Fruit fly (Drosophila melanogaster): ENCODE data around the gene Cpr67Fb.
A peak's percentile ranks its signal among the peaks of the same experiment; 100 is the strongest.

Gene Cpr67Fb

DNA sequence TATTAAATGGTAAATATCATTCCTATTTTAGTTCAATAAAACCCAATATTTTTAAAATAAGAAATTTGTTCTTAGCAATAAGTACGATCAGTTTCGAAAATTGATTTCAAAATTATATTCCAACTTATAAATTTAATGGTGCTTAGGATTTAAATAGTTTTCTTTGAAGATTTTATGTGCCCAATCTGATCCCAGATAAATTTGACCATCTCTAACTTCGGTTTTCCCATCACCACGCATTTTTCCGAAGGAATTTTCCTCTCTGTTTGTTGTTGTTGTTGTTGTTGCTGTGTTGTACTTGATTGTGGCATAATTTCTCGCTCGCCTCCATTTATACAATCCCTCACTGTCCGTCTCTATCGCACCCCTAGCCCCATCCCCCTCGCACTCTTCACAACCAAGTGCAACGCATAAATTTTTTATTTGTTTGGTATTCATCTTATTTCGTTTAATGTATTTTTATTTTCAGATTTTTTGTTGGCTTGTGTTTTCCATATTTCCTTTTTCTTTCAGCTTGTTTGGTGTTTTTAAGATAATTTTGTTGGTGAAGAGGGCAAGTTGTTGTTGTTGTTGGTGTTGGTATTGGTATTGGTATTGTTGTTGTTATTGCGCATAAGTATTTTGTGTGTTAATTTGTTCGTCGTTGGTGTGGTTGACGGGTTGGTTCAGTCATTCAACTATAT is 44.2 kb upstream of the Cpr67Fb start (continued):
- TF ChIP-seq eg (GFP tag; IDR thresholded peaks at IDR 0.05), result 0 out of 3 replicates have a peak, but pooled peaks have one; percentile 36
- no peak for TF ChIP-seq CG3919 (GFP tag; optimal IDR thresholded peaks at IDR 0.05)
- no peak for TF ChIP-seq acj6 (GFP tag; optimal IDR thresholded peaks at IDR 0.05)
- no peak for TF ChIP-seq fd85E (GFP tag; optimal IDR thresholded peaks at IDR 0.05)
- TF ChIP-seq CG11294 (GFP tag; IDR thresholded peaks at IDR 0.05), result no peak
- no peak for TF ChIP-seq CG6808 (GFP tag; optimal IDR thresholded peaks at IDR 0.05)
- no peak for TF ChIP-seq fd59A (GFP tag; optimal IDR thresholded peaks at IDR 0.05)
- no peak for TF ChIP-seq topi (GFP tag; optimal IDR thresholded peaks at IDR 0.05)
- peak in 1 of 2 experiments; percentile 4 for TF ChIP-seq salr (GFP tag; optimal IDR thresholded peaks at IDR 0.05)
- no peak for TF ChIP-seq CG6854 (GFP tag; optimal IDR thresholded peaks at IDR 0.05)
- peak; percentile 7 for TF ChIP-seq Hr4 (GFP tag; optimal IDR thresholded peaks at IDR 0.05)
- no peak for TF ChIP-seq CG34406 (GFP tag; optimal IDR thresholded peaks at IDR 0.05)
- no peak for TF ChIP-seq achi (GFP tag; optimal IDR thresholded peaks at IDR 0.05)
- no peak for TF ChIP-seq OdsH (GFP tag; optimal IDR thresholded peaks at IDR 0.05)
- TF ChIP-seq lz (GFP tag; optimal IDR thresholded peaks at IDR 0.05), result no peak

DNA sequence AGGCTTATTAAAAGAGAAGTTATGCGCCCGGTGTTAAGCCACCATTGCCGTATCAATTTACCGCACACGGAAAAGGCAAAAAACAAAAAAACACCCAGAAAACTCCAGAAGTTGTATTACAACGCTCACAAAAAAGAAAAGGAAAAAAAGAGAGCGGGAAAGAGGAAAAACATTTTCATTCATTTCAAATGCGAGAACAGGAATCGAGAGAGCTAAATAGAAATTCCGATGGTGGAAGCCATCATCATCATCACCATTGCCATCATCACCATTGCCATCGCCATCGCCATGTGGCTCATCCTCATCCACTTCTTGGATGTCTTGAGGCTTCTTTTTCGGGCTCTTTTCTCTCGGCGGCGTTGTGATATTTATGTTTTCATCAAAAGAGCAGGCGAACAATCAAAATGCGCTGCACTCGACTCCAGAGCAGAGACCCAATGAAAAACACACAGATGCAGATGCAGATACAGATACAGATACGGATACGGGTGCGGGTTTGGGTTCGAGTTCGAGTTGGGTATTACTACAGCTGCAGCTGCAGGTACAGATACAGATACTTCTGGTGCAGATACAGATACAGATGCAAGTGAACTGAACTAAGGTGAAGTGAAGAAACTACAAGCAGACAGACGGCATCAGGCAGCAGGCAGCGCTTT is 42.7 kb upstream of the Cpr67Fb start:
- TF ChIP-seq CG1621 (tag; optimal IDR thresholded peaks at IDR 0.05) (peak; percentile 42), vri (GFP tag; optimal IDR thresholded peaks at IDR 0.05) (no peak), CG6854 (GFP tag; optimal IDR thresholded peaks at IDR 0.05) (peak; percentile 83), CG8119 (GFP tag; IDR thresholded peaks at IDR 0.05) (0 out of 3 replicates have a peak, but pooled peaks have one; percentile 11)

DNA sequence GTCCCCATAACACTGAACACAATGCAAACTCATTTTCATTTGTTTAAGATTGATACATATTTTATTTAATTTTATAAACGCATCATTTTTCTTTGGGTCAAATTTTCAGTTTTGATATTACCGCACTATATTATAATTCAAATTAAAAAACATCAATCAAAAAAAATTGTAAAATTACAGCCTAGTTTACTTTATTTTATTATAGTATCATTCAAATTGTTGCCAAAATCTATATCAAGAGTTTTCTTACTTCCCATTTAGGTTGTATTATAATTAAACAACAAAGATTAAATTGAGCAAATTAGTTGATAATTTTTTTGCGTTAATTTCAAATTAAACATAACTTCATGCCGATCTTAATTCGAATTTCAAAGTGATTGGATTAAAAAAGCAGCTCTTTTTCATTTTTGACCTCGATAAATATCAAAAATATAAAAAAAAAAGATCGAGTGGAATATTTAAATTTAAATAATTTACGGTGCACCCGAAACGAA is 42.1 kb upstream of the Cpr67Fb start:
- TF ChIP-seq eg (GFP tag; IDR thresholded peaks at IDR 0.05) (no peak), CG6854 (GFP tag; optimal IDR thresholded peaks at IDR 0.05) (no peak), lz (GFP tag; optimal IDR thresholded peaks at IDR 0.05) (peak; percentile 74), Eip93F (GFP tag; optimal IDR thresholded peaks at IDR 0.05) (no peak), Hr39 (GFP tag; optimal IDR thresholded peaks at IDR 0.05) (peak; percentile 66), cyc (GFP tag; optimal IDR thresholded peaks at IDR 0.05) (peak; percentile 61), CG6792 (GFP tag; optimal IDR thresholded peaks at IDR 0.05) (peak; percentile 52), esn (GFP tag; optimal IDR thresholded peaks at IDR 0.05) (peak; percentile 90), CG8632 (GFP tag; optimal IDR thresholded peaks at IDR 0.05) (peak; percentile 79), CG3032 (tag; optimal IDR thresholded peaks at IDR 0.05) (peak; percentile 81), CG6163 (GFP tag; IDR thresholded peaks at IDR 0.05) (no peak; the same call in 1 of the 3 replicates), Sox14 (GFP tag; optimal IDR thresholded peaks at IDR 0.05) (peak; percentile 73), Gug (GFP tag; IDR thresholded peaks at IDR 0.05) (peak; percentile 18; the same call in 1 of the 2 replicates), Sox102F (GFP tag; optimal IDR thresholded peaks at IDR 0.05) (no peak), CG31627 (GFP tag; optimal IDR thresholded peaks at IDR 0.05) (peak; percentile 70), Ets21C (GFP tag; optimal IDR thresholded peaks at IDR 0.05) (peak; percentile 42), CG15336 (GFP tag; IDR thresholded peaks at IDR 0.05) (no peak; the same call in 1 of the 2 replicates), net (GFP tag; optimal IDR thresholded peaks at IDR 0.05) (peak; percentile 68), Eip78C (GFP tag) (peak; percentile 96), CG6276 (GFP tag; optimal IDR thresholded peaks at IDR 0.05) (peak; percentile 42), pdm3 (GFP tag; optimal IDR thresholded peaks at IDR 0.05) (peak; percentile 74), Smox (GFP tag; optimal IDR thresholded peaks at IDR 0.05) (peak; percentile 83), CG9139 (GFP tag; optimal IDR thresholded peaks at IDR 0.05) (no peak), fkh (GFP tag; optimal IDR thresholded peaks at IDR 0.05) (no peak), CG16779 (tag; optimal IDR thresholded peaks at IDR 0.05) (peak; percentile 16), vri (GFP tag; optimal IDR thresholded peaks at IDR 0.05) (no peak), Met (GFP tag; optimal IDR thresholded peaks at IDR 0.05) (peak; percentile 83), Hr4 (GFP tag; optimal IDR thresholded peaks at IDR 0.05) (peak; percentile 72), acj6 (GFP tag; optimal IDR thresholded peaks at IDR 0.05) (peak; percentile 77), achi (GFP tag; optimal IDR thresholded peaks at IDR 0.05) (peak; percentile 68), Eip75B (GFP tag; optimal IDR thresholded peaks at IDR 0.05) (peak; percentile 56), dsx (GFP tag; optimal IDR thresholded peaks at IDR 0.05; ENCODE audit: poor library complexity, severe bottlenecking) (peak; percentile 24), dac (GFP tag; optimal IDR thresholded peaks at IDR 0.05) (no peak), CG11294 (GFP tag; IDR thresholded peaks at IDR 0.05) (no peak), CG1621 (tag; optimal IDR thresholded peaks at IDR 0.05) (no peak), spab (GFP tag; optimal IDR thresholded peaks at IDR 0.05) (peak; percentile 67)

All from whole organism, prepupa.